Fruit fly (Drosophila melanogaster) whole organism, embryonic: Measurements from ENCODE around the gene CG12728.

ENCODE experiments used
- Blimp-1 ChIP-seq: fragments of 200-800 bp; sonication (Bioruptor generic); optimal IDR thresholded peaks from 3 replicates; lab custom pipeline; 2018; ENCODE audit warnings: missing biosample characterization, missing genetic modification characterization, mild to moderate bottlenecking, moderate library complexity, missing genetic modification reagents
- CG10565 ChIP-seq: fragments of 200-800 bp; sonication (Bioruptor generic); optimal IDR thresholded peaks from 3 replicates; lab custom pipeline; 2016; ENCODE audit warnings: missing biosample characterization, mild to moderate bottlenecking, missing genetic modification characterization
- CG11504 ChIP-seq: fragments of 200-800 bp; sonication (Bioruptor generic); optimal IDR thresholded peaks from 3 replicates; lab custom pipeline; 2019; ENCODE audit warnings: missing biosample characterization, mild to moderate bottlenecking, missing genetic modification characterization, moderate library complexity
- CG12104 ChIP-seq: fragments of 200-800 bp; sonication (Bioruptor generic); optimal IDR thresholded peaks from 3 replicates; lab custom pipeline; 2016; ENCODE audit warnings: missing biosample characterization, missing genetic modification characterization
- CG12236 ChIP-seq: fragments of 200-800 bp; sonication (Bioruptor generic); optimal IDR thresholded peaks from 2 replicates; lab custom pipeline; 2016; ENCODE audit warnings: missing biosample characterization, missing genetic modification characterization
- CG13287 ChIP-seq: fragments of 200-800 bp; sonication (Bioruptor generic); IDR thresholded peaks from 2 replicates; pipeline ENCODE4 v1.3.6; 2022; ENCODE audit warnings: missing biosample characterization, missing genetic modification characterization; ENCODE audit not compliant: partially characterized antibody
- CG14050 ChIP-seq: fragments of 200-800 bp; sonication (Bioruptor generic); IDR thresholded peaks from 3 replicates; pipeline ENCODE4 v1.3.6; 2022; ENCODE audit warnings: missing biosample characterization, missing genetic modification characterization
- CG18599 ChIP-seq: fragments of 200-800 bp; sonication (Bioruptor generic); optimal IDR thresholded peaks from 3 replicates; lab custom pipeline; 2017; ENCODE audit warnings: missing biosample characterization, missing genetic modification characterization, mild to moderate bottlenecking, moderate library complexity, missing genetic modification reagents
- CG2116 ChIP-seq: fragments of 200-800 bp; sonication (Bioruptor generic); optimal IDR thresholded peaks from 3 replicates; lab custom pipeline; 2018; ENCODE audit warnings: missing biosample characterization, mild to moderate bottlenecking, missing genetic modification characterization
- CG34376 ChIP-seq: fragments of 200-800 bp; sonication (Bioruptor generic); optimal IDR thresholded peaks from 2 replicates; lab custom pipeline; 2018; ENCODE audit warnings: missing biosample characterization, mild to moderate bottlenecking, missing genetic modification characterization
- CG4360 ChIP-seq: fragments of 200-800 bp; sonication (Bioruptor generic); IDR thresholded peaks from 2 replicates; pipeline ENCODE4 v1.3.6; 2022; ENCODE audit warnings: missing biosample characterization, missing genetic modification characterization
- Dad ChIP-seq: fragments of 200-800 bp; sonication (Bioruptor generic); optimal IDR thresholded peaks from 3 replicates; lab custom pipeline; 2016; ENCODE audit warnings: missing biosample characterization, missing genetic modification characterization
- Deaf1 ChIP-seq: fragments of 200-800 bp; optimal IDR thresholded peaks from 3 replicates; lab custom pipeline; 2019; ENCODE audit warnings: missing biosample characterization, mild to moderate bottlenecking, missing genetic modification characterization, moderate library complexity
- E2f1 ChIP-seq: fragments of 200-800 bp; sonication (Bioruptor generic); IDR thresholded peaks from 2 replicates; pipeline ENCODE4 v1.3.6; 2022; ENCODE audit warnings: missing biosample characterization, missing genetic modification characterization
- Elba2 ChIP-seq: fragments of 200-800 bp; sonication (Bioruptor generic); optimal IDR thresholded peaks from 3 replicates; lab custom pipeline; 2016; ENCODE audit warnings: missing biosample characterization, missing genetic modification characterization
- Hr78 ChIP-seq, 2 experiments: fragments of 200-800 bp in 1 of 2; fragments of >200 bp in 1 of 2; sonication (Bioruptor generic) in 1 of 2; optimal IDR thresholded peaks; 2 replicates each; lab custom pipeline; 2017 to 2019; ENCODE audit warnings: missing biosample characterization in 2 of 2, missing genetic modification characterization in 2 of 2, mild to moderate bottlenecking in 1 of 2, moderate library complexity in 1 of 2
- Lhr ChIP-seq: fragments of 200-800 bp; sonication (Bioruptor generic); optimal IDR thresholded peaks from 3 replicates; lab custom pipeline; 2017; ENCODE audit warnings: mild to moderate bottlenecking, missing biosample characterization, missing genetic modification reagents, missing genetic modification characterization
- Pdp1 ChIP-seq, 2 experiments: fragments of 200-800 bp; sonication (Bioruptor generic); optimal IDR thresholded peaks; 3 replicates each; lab custom pipeline; 2016; ENCODE audit warnings: missing biosample characterization in 2 of 2, missing genetic modification characterization in 2 of 2, mild to moderate bottlenecking in 1 of 2, moderate library complexity in 1 of 2
- Sry-β ChIP-seq: fragments of 200-800 bp; sonication (Bioruptor generic); optimal IDR thresholded peaks from 2 replicates; lab custom pipeline; 2018; ENCODE audit warnings: missing biosample characterization, mild to moderate bottlenecking, missing genetic modification characterization, moderate library complexity
- Stat92E ChIP-seq, 3 experiments: fragments of >200 bp in 2 of 3; fragments of 200-800 bp in 1 of 3; sonication (Bioruptor generic) in 1 of 3; optimal IDR thresholded peaks; 2 replicates each; lab custom pipeline; 2017 to 2019; ENCODE audit warnings: missing biosample characterization in 3 of 3, missing genetic modification characterization in 3 of 3, mild to moderate bottlenecking in 1 of 3, moderate library complexity in 1 of 3
- ab ChIP-seq: fragments of 200-800 bp; sonication (Bioruptor generic); optimal IDR thresholded peaks from 2 replicates; lab custom pipeline; 2016; ENCODE audit warnings: missing biosample characterization, missing genetic modification characterization
- ase ChIP-seq: fragments of 200-800 bp; sonication (Bioruptor generic); IDR thresholded peaks from 3 replicates; pipeline ENCODE4 v1.3.6; 2022; ENCODE audit warnings: missing biosample characterization, missing genetic modification characterization
- chinmo ChIP-seq: fragments of 200-800 bp; sonication (Bioruptor generic); IDR thresholded peaks from 4 replicates; pipeline ENCODE4 v1.3.6; 2022; ENCODE audit warnings: missing biosample characterization, missing genetic modification characterization; ENCODE audit not compliant: partially characterized antibody
- cwo ChIP-seq: fragments of 200-800 bp; sonication (Bioruptor generic); optimal IDR thresholded peaks from 3 replicates; lab custom pipeline; 2017; ENCODE audit warnings: missing biosample characterization, missing genetic modification characterization, mild to moderate bottlenecking, moderate library complexity, missing genetic modification reagents
- disco-r ChIP-seq: fragments of 200-800 bp; sonication (Bioruptor generic); optimal IDR thresholded peaks from 2 replicates; lab custom pipeline; 2016; ENCODE audit warnings: missing biosample characterization, missing genetic modification characterization
- exex ChIP-seq: fragments of 200-800 bp; sonication (Bioruptor generic); optimal IDR thresholded peaks from 4 replicates; lab custom pipeline; 2018; ENCODE audit warnings: missing biosample characterization, mild to moderate bottlenecking, missing genetic modification characterization, moderate library complexity
- fd64A ChIP-seq: fragments of 200-800 bp; sonication (Bioruptor generic); optimal IDR thresholded peaks from 3 replicates; lab custom pipeline; 2018; ENCODE audit warnings: missing biosample characterization, mild to moderate bottlenecking, missing genetic modification characterization
- grn ChIP-seq: fragments of 200-800 bp; sonication (Bioruptor generic); optimal IDR thresholded peaks from 3 replicates; lab custom pipeline; 2017; ENCODE audit warnings: missing biosample characterization, missing genetic modification characterization
- gsb ChIP-seq: fragments of 200-800 bp; sonication (Bioruptor generic); IDR thresholded peaks from 2 replicates; pipeline ENCODE4 v1.3.6; 2022; ENCODE audit warnings: missing biosample characterization, missing genetic modification characterization
- gsb-n ChIP-seq: fragments of 200-800 bp; sonication (Bioruptor generic); optimal IDR thresholded peaks from 3 replicates; lab custom pipeline; 2018; ENCODE audit warnings: missing biosample characterization, mild to moderate bottlenecking, missing genetic modification characterization
- mirr ChIP-seq: fragments of 200-800 bp; sonication (Bioruptor generic); optimal IDR thresholded peaks from 3 replicates; lab custom pipeline; 2018; ENCODE audit warnings: missing biosample characterization, mild to moderate bottlenecking, missing genetic modification characterization
- nmo ChIP-seq: fragments of 200-800 bp; sonication (Bioruptor generic); optimal IDR thresholded peaks from 2 replicates; lab custom pipeline; 2018; ENCODE audit warnings: missing biosample characterization, mild to moderate bottlenecking, missing genetic modification characterization, moderate library complexity
- oc ChIP-seq: fragments of 200-800 bp; sonication (Bioruptor generic); optimal IDR thresholded peaks from 2 replicates; lab custom pipeline; 2018; ENCODE audit warnings: missing biosample characterization, mild to moderate bottlenecking, missing genetic modification characterization, moderate library complexity
- pfk ChIP-seq: fragments of 200-800 bp; sonication (Bioruptor generic); optimal IDR thresholded peaks from 2 replicates; lab custom pipeline; 2018; ENCODE audit warnings: missing biosample characterization, mild to moderate bottlenecking, missing genetic modification characterization, moderate library complexity
- ro ChIP-seq: fragments of 200-800 bp; sonication (Bioruptor generic); IDR thresholded peaks from 2 replicates; pipeline ENCODE4 v1.3.6; 2022; ENCODE audit warnings: missing biosample characterization, missing genetic modification characterization
- sima ChIP-seq: fragments of 200-800 bp; sonication (Bioruptor generic); optimal IDR thresholded peaks from 2 replicates; lab custom pipeline; 2016; ENCODE audit warnings: missing biosample characterization, missing genetic modification characterization
- sr ChIP-seq: fragments of 200-800 bp; sonication (Bioruptor generic); IDR thresholded peaks from 3 replicates; pipeline ENCODE4 v1.3.6; 2022; ENCODE audit warnings: missing biosample characterization, missing genetic modification characterization
- sug ChIP-seq: fragments of 200-800 bp; optimal IDR thresholded peaks from 2 replicates; lab custom pipeline; 2019; ENCODE audit warnings: missing biosample characterization, mild to moderate bottlenecking, missing genetic modification characterization, moderate library complexity
- vfl ChIP-seq: fragments of 200-800 bp; sonication (Bioruptor generic); optimal IDR thresholded peaks from 2 replicates; lab custom pipeline; 2016; ENCODE audit warnings: missing biosample characterization, missing genetic modification characterization

Gene CG12728

dm6 chrX:5947870-5948498 lies 5.6 kb downstream of the CG12728 start, which contains the start of gene CG6041 (continued):
- TF ChIP-seq disco-r (no peak), chinmo (GFP tag; lab: Robert Waterston, UW) (0 out of 4 replicates have a peak, but pooled peaks have one; percentile 27), Blimp-1 (no peak), Lhr (GFP tag; lab: Kevin White, UChicago) (no peak), grn (GFP tag; lab: Kevin White, UChicago) (peak; percentile 61), mirr (GFP tag; lab: Kevin White, UChicago) (peak; percentile 7), CG14050 (GFP tag; lab: Robert Waterston, UW) (no peak)

dm6 chrX:5949951-5950350 lies 7.5 kb downstream of the CG12728 start, which contains the start of gene CG32755:
TSS of gene CG32755 (plus strand) at chrX:5950251.
- TF ChIP-seq sima (GFP tag; lab: Kevin White, UChicago) = no peak
- no peak for TF ChIP-seq Elba2 (GFP tag; lab: Kevin White, UChicago)
- TF ChIP-seq Stat92E (GFP tag; optimal IDR thresholded peaks at IDR 0.05; lab: Kevin White, UChicago) = no peak
- TF ChIP-seq cwo (GFP tag; lab: Kevin White, UChicago) = no peak
- TF ChIP-seq grn (GFP tag; lab: Kevin White, UChicago) = no peak
- TF ChIP-seq Lhr (GFP tag; lab: Kevin White, UChicago) = no peak
- no peak for TF ChIP-seq ase
- no peak for TF ChIP-seq fd64A (GFP tag; lab: Kevin White, UChicago)
- no peak for TF ChIP-seq Sry-β (GFP tag; lab: Kevin White, UChicago)

dm6 chrX:5952265-5952664 lies 9.9 kb downstream of the CG12728 start, which contains the start of gene CG6048:
TSS of gene CG6048 (plus strand) at chrX:5952565.
- TF ChIP-seq gsb (GFP tag; lab: Robert Waterston, UW) = no peak
- TF ChIP-seq pfk (GFP tag; lab: Kevin White, UChicago) = no peak
- peak; percentile 21 for TF ChIP-seq exex (tag; lab: Kevin White, UChicago)
- no peak for TF ChIP-seq oc

DNA sequence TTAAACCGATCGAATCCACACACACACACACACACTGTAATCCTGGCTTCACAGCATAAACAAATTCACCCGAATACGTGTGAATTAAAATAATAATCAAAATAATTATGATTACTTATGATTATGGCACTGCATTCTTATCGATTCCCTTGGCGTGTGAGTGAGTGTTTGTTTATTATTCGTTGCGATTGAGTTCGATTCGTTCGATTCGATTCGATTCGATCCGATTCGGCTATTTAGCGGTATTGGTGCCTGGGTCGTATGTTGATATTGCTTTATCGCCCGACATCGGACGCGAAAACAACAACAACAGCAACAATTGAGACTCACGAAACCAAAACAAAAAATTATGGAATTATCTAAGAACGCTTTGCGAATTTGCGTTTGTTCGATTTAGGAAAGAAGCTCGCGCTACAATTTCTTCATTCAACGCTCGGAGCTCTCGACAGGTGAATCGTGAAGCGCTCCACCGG lies 12.8 kb downstream of the CG12728 start, which contains the start of gene CG6067:
Gene CG6067 (plus strand): TSS at position 423 of the 473 bp plus-strand sequence.
- peak; percentile 85 for TF ChIP-seq exex (tag; lab: Kevin White, UChicago)
- no peak for TF ChIP-seq gsb-n
- TF ChIP-seq chinmo (GFP tag; lab: Robert Waterston, UW) = 0 out of 4 replicates have a peak, but pooled peaks have one; percentile 60
- no peak for TF ChIP-seq vfl (GFP tag; lab: Kevin White, UChicago)
- TF ChIP-seq CG10565 = no peak
- peak; percentile 14 for TF ChIP-seq grn (GFP tag; lab: Kevin White, UChicago)
- TF ChIP-seq sr (GFP tag; lab: Robert Waterston, UW) = no peak
- peak in 1 of 2 experiments; percentile 15 for TF ChIP-seq Pdp1 (GFP tag; optimal IDR thresholded peaks at IDR 0.05; lab: Kevin White, UChicago)
- TF ChIP-seq CG34376 = peak; percentile 34
- peak; percentile 1 for TF ChIP-seq sug (tag; lab: Kevin White, UChicago)
- TF ChIP-seq Deaf1 = peak; percentile 67

DNA sequence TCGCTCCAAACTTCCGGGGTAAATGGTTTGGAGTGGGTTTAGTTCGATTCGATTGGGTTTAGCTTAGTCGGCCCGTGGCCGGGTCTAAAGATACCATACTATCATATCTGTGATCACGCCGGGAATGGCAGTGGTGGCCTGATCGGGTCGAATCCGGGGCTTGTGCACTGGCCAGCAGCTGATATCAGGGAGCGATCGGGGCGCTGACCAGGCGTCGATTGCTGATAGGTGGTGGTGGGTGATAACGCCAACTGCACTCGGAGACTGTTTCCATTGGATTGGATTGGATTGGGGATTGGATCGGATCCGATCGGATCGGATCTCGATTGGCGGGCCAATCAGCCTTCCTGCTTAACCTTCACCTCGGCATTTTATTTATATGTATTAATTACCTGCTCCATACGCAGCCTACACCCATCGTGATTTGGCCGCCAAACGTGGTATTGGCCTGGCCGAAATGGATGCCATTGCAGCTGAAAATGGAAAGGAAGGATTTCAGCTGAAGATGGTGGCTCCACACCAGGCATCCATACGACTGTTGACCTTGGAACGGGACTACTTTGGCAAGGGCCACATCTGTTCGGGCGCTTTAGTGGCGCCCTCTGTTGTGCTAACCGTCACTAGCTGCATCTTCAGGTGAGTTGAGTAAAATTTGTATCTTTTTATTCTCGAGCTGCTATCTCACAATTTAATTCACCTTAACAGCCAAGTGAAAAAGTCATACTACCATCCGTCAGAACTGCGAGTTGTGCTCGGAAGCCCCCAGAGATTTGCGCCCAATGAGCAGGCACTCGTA lies 14.4 kb downstream of the CG12728 start:
- TF ChIP-seq Hr78 (GFP tag; optimal IDR thresholded peaks at IDR 0.05; lab: Kevin White, UChicago) = peak in 1 of 2 experiments; percentile 30
- TF ChIP-seq CG18599 = no peak
- TF ChIP-seq CG2116 (GFP tag; lab: Kevin White, UChicago) = no peak
- no peak for TF ChIP-seq CG4360 (GFP tag; lab: Robert Waterston, UW)
- TF ChIP-seq grn (GFP tag; lab: Kevin White, UChicago) = peak; percentile 83
- no peak for TF ChIP-seq nmo (GFP tag; lab: Kevin White, UChicago)
- no peak for TF ChIP-seq CG12104 (GFP tag; lab: Kevin White, UChicago)
- no peak for TF ChIP-seq CG12236 (GFP tag; lab: Kevin White, UChicago)
- no peak for TF ChIP-seq Dad
- TF ChIP-seq CG13287 (GFP tag; lab: Robert Waterston, UW) = no peak
- TF ChIP-seq ro (GFP tag; lab: Robert Waterston, UW) = no peak
- TF ChIP-seq E2f1 (GFP tag; lab: Robert Waterston, UW) = no peak
- TF ChIP-seq exex (tag; lab: Kevin White, UChicago) = peak; percentile 41
- no peak for TF ChIP-seq CG11504 (tag; lab: Kevin White, UChicago)
- no peak for TF ChIP-seq ab (GFP tag; lab: Kevin White, UChicago)
